Worm (Caenorhabditis elegans): ENCODE measurements around the gene B0272.3.

- no peak for TF ChIP-seq snpc-4 (GFP tag; optimal IDR thresholded peaks at IDR 0.05)
- no peak for TF ChIP-seq snpc-4 (tag; optimal IDR thresholded peaks at IDR 0.05)
- no peak for TF ChIP-seq ama-1 (optimal IDR thresholded peaks at IDR 0.05)
- no peak for TF ChIP-seq ama-1 (GFP tag; optimal IDR thresholded peaks at IDR 0.05)
- TF ChIP-seq akir-1 (GFP tag; optimal IDR thresholded peaks at IDR 0.05): no peak
- TF ChIP-seq ceh-100 (GFP tag; IDR thresholded peaks at IDR 0.05): no peak
- TF ChIP-seq D2030.7 (GFP tag; IDR thresholded peaks at IDR 0.05): no peak
- no peak for TF ChIP-seq ekl-4 (GFP tag; IDR thresholded peaks at IDR 0.05)
- no peak for TF ChIP-seq nfya-1 (tag; optimal IDR thresholded peaks at IDR 0.05; ENCODE audit: borderline replicate concordance, insufficient read depth)
- TF ChIP-seq sea-2 (GFP tag; IDR thresholded peaks at IDR 0.05): no peak
- TF ChIP-seq nhr-80 (tag; optimal IDR thresholded peaks at IDR 0.05): no peak
- no peak for TF ChIP-seq F23B12.7 (tag; optimal IDR thresholded peaks at IDR 0.05; ENCODE audit: insufficient read depth)
Measured at ce11 chrX:9391345-9391744, 39.9 kb upstream of the B0272.3 start, which contains the start of gene C23F12.3.
